Worm (Caenorhabditis elegans) whole organism, early embryonic: Measurements from ENCODE around the gene fbxa-156.

ENCODE experiments used
- B0310.2 ChIP-seq: sonication (generic microtip); optimal IDR thresholded peaks from 2 replicates; lab custom pipeline; 2016; ENCODE audit warnings: mild to moderate bottlenecking, missing genetic modification characterization, missing compliant biosample characterization
- F13C5.2 ChIP-seq: sonication (generic microtip); optimal IDR thresholded peaks from 2 replicates; lab custom pipeline; 2017; ENCODE audit warnings: mild to moderate bottlenecking, missing genetic modification characterization, inconsistent platforms, missing compliant biosample characterization
- aly-1 ChIP-seq: sonication (generic microtip); optimal IDR thresholded peaks from 2 replicates; lab custom pipeline; 2016; ENCODE audit warnings: missing genetic modification characterization, missing compliant biosample characterization
- ama-1 ChIP-seq: fragments of 150-350 bp; optimal IDR thresholded peaks from 2 replicates; lab custom pipeline; 2014
- ceh-13 ChIP-seq: fragments of 200-800 bp; sonication (Bioruptor generic); optimal IDR thresholded peaks from 2 replicates; lab custom pipeline; 2018; ENCODE audit warnings: mild to moderate bottlenecking, missing genetic modification characterization, missing compliant biosample characterization
- ceh-36 ChIP-seq: sonication (generic microtip); optimal IDR thresholded peaks from 2 replicates; lab custom pipeline; 2016; ENCODE audit warnings: missing genetic modification characterization, inconsistent platforms, missing compliant biosample characterization
- ets-7 ChIP-seq: sonication (generic microtip); optimal IDR thresholded peaks from 2 replicates; lab custom pipeline; 2016; ENCODE audit warnings: missing genotype, missing genetic modification characterization, missing compliant biosample characterization
- flt-1 ChIP-seq: fragments of 200-800 bp; sonication (Bioruptor generic); IDR thresholded peaks from 2 replicates; pipeline ENCODE4 v1.3.6; 2022; ENCODE audit warnings: missing genetic modification characterization, missing compliant biosample characterization
- hmbx-1 ChIP-seq: sonication (generic microtip); optimal IDR thresholded peaks from 2 replicates; lab custom pipeline; 2016; ENCODE audit warnings: mild to moderate bottlenecking, missing genetic modification characterization, missing compliant biosample characterization
- hmg-4 ChIP-seq: fragments of 200-800 bp; sonication (Bioruptor generic); optimal IDR thresholded peaks from 2 replicates; lab custom pipeline; 2018; ENCODE audit warnings: mild to moderate bottlenecking, missing genetic modification characterization, missing compliant biosample characterization
- hnd-1 ChIP-seq: sonication (generic microtip); optimal IDR thresholded peaks from 2 replicates; lab custom pipeline; 2016; ENCODE audit warnings: missing genetic modification characterization, missing compliant biosample characterization
- pes-1 ChIP-seq: fragments of 200-800 bp; sonication (Bioruptor generic); IDR thresholded peaks from 2 replicates; pipeline ENCODE4 v1.3.6; 2022; ENCODE audit warnings: missing genetic modification reagents, missing genetic modification characterization, missing compliant biosample characterization
- scrt-1 ChIP-seq: fragments of 200-800 bp; sonication (Bioruptor generic); IDR thresholded peaks from 2 replicates; pipeline ENCODE4 v1.3.6; 2022; ENCODE audit warnings: missing genetic modification characterization, missing compliant biosample characterization
- sea-1 ChIP-seq: fragments of 200-800 bp; sonication (Bioruptor generic); conservative IDR thresholded peaks from 2 replicates; pipeline ENCODE4 v1.3.6; 2022; ENCODE audit warnings: missing genetic modification characterization, missing compliant biosample characterization
- tbx-11 ChIP-seq: fragments of 200-800 bp; sonication (Bioruptor generic); IDR thresholded peaks from 2 replicates; pipeline ENCODE4 v1.3.6; 2022; ENCODE audit warnings: missing genetic modification characterization, missing compliant biosample characterization
- tbx-37 ChIP-seq: fragments of 200-800 bp; sonication (Bioruptor generic); conservative IDR thresholded peaks from 2 replicates; pipeline ENCODE4 v1.3.6; 2022; ENCODE audit warnings: missing genetic modification reagents, missing genetic modification characterization, missing compliant biosample characterization
- tra-4 ChIP-seq: sonication (generic microtip); optimal IDR thresholded peaks from 2 replicates; lab custom pipeline; 2017; ENCODE audit warnings: missing genetic modification characterization, missing compliant biosample characterization

Gene fbxa-156

ce11 chrV:17859065-17859464 lies 37.5 kb downstream of the fbxa-156 start:
- TF ChIP-seq B0310.2 (tag; lab: Kevin White, UChicago), result no peak
- TF ChIP-seq ets-7 (tag; lab: Kevin White, UChicago), result no peak
- no peak for TF ChIP-seq ceh-13 (GFP tag; lab: Kevin White, UChicago)
- no peak for TF ChIP-seq hmg-4 (GFP tag; lab: Kevin White, UChicago)
- TF ChIP-seq tra-4, result no peak
- TF ChIP-seq ama-1 (lab: Kevin White, UChicago), result no peak
- no peak for TF ChIP-seq hmbx-1 (tag; lab: Kevin White, UChicago)
- TF ChIP-seq ceh-36 (tag; lab: Kevin White, UChicago), result no peak
- no peak for TF ChIP-seq F13C5.2
- TF ChIP-seq hnd-1, result no peak
- TF ChIP-seq sea-1 (GFP tag; lab: Robert Waterston, UW), result no peak
- no peak for TF ChIP-seq tbx-11
- no peak for TF ChIP-seq tbx-37 (GFP tag; lab: Robert Waterston, UW)
- TF ChIP-seq flt-1 (GFP tag; lab: Robert Waterston, UW), result no peak
- TF ChIP-seq aly-1 (tag; lab: Kevin White, UChicago), result no peak
- no peak for TF ChIP-seq pes-1 (GFP tag; lab: Robert Waterston, UW)

DNA sequence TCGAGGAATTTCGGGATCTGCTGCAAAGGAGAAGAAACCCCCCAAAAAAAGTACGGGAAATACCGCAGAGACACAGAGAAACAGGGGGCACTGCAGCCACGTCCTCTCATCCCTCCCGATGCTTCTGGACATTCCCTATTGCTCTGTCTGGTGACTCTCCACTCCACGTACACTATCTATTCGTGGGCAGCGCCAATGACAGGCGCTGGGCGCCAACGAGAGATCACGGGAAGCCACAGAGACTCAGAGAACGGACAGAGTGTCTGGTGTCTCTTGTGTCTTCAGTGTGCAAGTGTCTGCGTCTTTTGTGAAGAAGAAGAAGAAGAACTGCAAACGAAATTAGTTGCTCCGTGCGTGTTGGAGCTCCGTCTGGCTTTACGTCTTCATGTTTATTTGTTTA lies 38.7 kb downstream of the fbxa-156 start:
- TF ChIP-seq B0310.2 (tag; lab: Kevin White, UChicago) (no peak), tbx-37 (GFP tag; lab: Robert Waterston, UW) (peak; percentile 25; the same call in 1 of the 2 replicates)

DNA sequence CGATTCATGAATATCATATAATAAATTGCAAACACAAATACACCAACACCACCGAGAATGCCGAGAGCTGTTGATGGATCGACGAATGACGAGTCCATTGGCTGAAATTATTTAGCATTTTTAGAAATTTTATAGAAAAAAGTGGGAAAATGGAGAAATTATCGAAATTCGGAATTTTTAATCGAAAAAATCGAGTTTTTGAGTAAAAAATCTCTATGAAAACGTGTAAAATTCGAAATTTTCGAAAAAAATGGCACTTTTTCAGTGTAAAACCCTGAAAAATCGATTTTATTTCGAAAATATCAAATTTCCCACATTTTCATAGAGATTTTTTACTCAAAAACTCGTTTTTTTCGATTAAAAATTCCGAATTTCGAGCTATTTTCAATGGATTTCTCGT lies 40.7 kb downstream of the fbxa-156 start, which contains the start of gene tcc-1:
Gene tcc-1 (minus strand): TSS at position 101 of the 400 bp plus-strand sequence.
- TF ChIP-seq hmg-4 (GFP tag; lab: Kevin White, UChicago), result no peak
- no peak for TF ChIP-seq hnd-1
- TF ChIP-seq tbx-11, result no peak
- no peak for TF ChIP-seq aly-1 (tag; lab: Kevin White, UChicago)
- no peak for TF ChIP-seq sea-1 (GFP tag; lab: Robert Waterston, UW)
- no peak for TF ChIP-seq ceh-36 (tag; lab: Kevin White, UChicago)
- TF ChIP-seq B0310.2 (tag; lab: Kevin White, UChicago), result no peak
- TF ChIP-seq ceh-13 (GFP tag; lab: Kevin White, UChicago), result no peak

DNA sequence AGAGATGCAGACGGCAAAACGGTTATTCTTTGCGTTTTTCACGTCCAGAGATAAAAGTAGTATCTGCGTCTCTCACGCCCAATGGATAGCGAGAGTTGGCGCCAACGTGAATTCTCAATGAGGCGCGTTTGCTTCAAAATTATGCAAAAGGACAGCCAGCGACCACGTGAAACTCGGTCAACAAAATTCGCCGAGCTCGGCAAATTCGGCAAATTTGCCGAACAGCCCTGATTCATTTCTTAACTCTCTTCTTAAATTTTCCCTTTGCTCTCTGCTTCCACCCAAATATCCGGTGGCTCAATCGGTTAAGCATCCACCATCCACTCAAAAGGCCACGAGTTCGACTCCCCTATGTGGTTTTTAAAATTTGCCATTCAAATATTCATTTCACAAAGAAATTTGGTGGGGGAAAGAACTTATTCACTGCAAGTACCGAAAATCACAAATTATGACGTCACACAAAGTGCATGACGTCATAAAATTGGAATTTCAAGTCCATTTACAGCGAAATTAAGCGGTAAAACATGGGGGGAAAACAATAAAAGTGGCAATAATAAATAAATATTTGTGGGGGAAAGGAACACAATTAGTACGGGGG lies 51.1 kb downstream of the fbxa-156 start:
- TF ChIP-seq tbx-11 (no peak), sea-1 (GFP tag; lab: Robert Waterston, UW) (no peak), aly-1 (tag; lab: Kevin White, UChicago) (no peak), scrt-1 (no peak), ceh-13 (GFP tag; lab: Kevin White, UChicago) (no peak), tbx-37 (GFP tag; lab: Robert Waterston, UW) (no peak), ama-1 (lab: Kevin White, UChicago) (no peak)
